Worm (Caenorhabditis elegans) whole organism, young adult: ENCODE results near the gene D1054.1.

Source experiments
- F55B11.4 ChIP-seq: sonication (generic microtip); optimal IDR thresholded peaks from 2 replicates; lab custom pipeline; 2016; ENCODE audit warnings: missing compliant biosample characterization, missing genetic modification characterization, borderline replicate concordance; ENCODE audit not compliant: insufficient read depth
- ama-1 ChIP-seq, 3 experiments: fragments of 150-350 bp in 1 of 3; sonication (generic microtip) in 2 of 3; optimal IDR thresholded peaks; 2 replicates each; lab custom pipeline; 2014 to 2018; ENCODE audit warnings: missing biosample characterization in 2 of 3, missing genetic modification characterization in 2 of 3, missing genetic modification reagents in 2 of 3
- cebp-2 ChIP-seq: fragments of 200-800 bp; sonication (Bioruptor generic); IDR thresholded peaks from 2 replicates; pipeline ENCODE4 v1.3.6; 2022; ENCODE audit warnings: missing genetic modification characterization, missing compliant biosample characterization
- efl-1 ChIP-seq: fragments of 150-350 bp; optimal IDR thresholded peaks from 2 replicates; lab custom pipeline; 2014; ENCODE audit warnings: missing biosample characterization, missing genetic modification reagents, missing genetic modification characterization
- nhr-27 ChIP-seq: fragments of 200-800 bp; sonication (Bioruptor generic); optimal IDR thresholded peaks from 2 replicates; lab custom pipeline; 2018; ENCODE audit warnings: mild to moderate bottlenecking, missing genetic modification characterization, moderate library complexity, missing compliant biosample characterization
- unc-62 ChIP-seq: fragments of 150-350 bp; optimal IDR thresholded peaks from 2 replicates; lab custom pipeline; 2014; ENCODE audit warnings: missing biosample characterization, missing genetic modification reagents, missing genetic modification characterization

- TF ChIP-seq unc-62 (GFP tag; lab: Kevin White, UChicago) (no peak), nhr-27 (no peak), ama-1 (optimal IDR thresholded peaks at IDR 0.05; lab: Kevin White, UChicago) (no peak), ama-1 (GFP tag; optimal IDR thresholded peaks at IDR 0.05; lab: Kevin White, UChicago) (no peak), efl-1 (GFP tag; lab: Kevin White, UChicago) (no peak), F55B11.4 (no peak), cebp-2 (no peak)
Measured at ce11 chrV:10743649-10744048, 26.4 kb downstream of the D1054.1 start, which contains the start of gene srj-22.
